Fruit fly (Drosophila melanogaster) whole organism, prepupa: ENCODE results near the gene Phlpp.

Experiments
- Blimp-1 ChIP-seq: fragments of 200-800 bp; sonication (Bioruptor generic); optimal IDR thresholded peaks from 3 replicates; lab custom pipeline; 2017; ENCODE audit warnings: missing biosample characterization, missing genetic modification characterization, mild to moderate bottlenecking, moderate library complexity, missing genetic modification reagents
- CG10631 ChIP-seq: fragments of 200-800 bp; sonication (Bioruptor generic); optimal IDR thresholded peaks from 2 replicates; lab custom pipeline; 2016; ENCODE audit warnings: missing biosample characterization, missing genetic modification characterization
- CG10669 ChIP-seq: fragments of 200-800 bp; sonication (Bioruptor generic); optimal IDR thresholded peaks from 3 replicates; lab custom pipeline; 2018; ENCODE audit warnings: missing biosample characterization, mild to moderate bottlenecking, missing genetic modification characterization, moderate library complexity
- CG11294 ChIP-seq: fragments of 200-800 bp; sonication (Bioruptor generic); IDR thresholded peaks from 2 replicates; pipeline ENCODE4 v1.3.6; 2022; ENCODE audit warnings: missing biosample characterization, missing genetic modification characterization
- CG15336 ChIP-seq: fragments of 200-800 bp; sonication (Bioruptor generic); IDR thresholded peaks from 2 replicates; pipeline ENCODE4 v1.3.6; 2022; ENCODE audit warnings: missing biosample characterization, missing genetic modification characterization
- CG1621 ChIP-seq: fragments of 200-800 bp; sonication (Bioruptor generic); optimal IDR thresholded peaks from 3 replicates; lab custom pipeline; 2018; ENCODE audit warnings: missing biosample characterization, mild to moderate bottlenecking, missing genetic modification characterization
- CG31627 ChIP-seq: fragments of 200-800 bp; sonication (Bioruptor generic); optimal IDR thresholded peaks from 3 replicates; lab custom pipeline; 2016; ENCODE audit warnings: missing biosample characterization, missing genetic modification characterization
- CG34406 ChIP-seq: fragments of 200-800 bp; sonication (Bioruptor generic); optimal IDR thresholded peaks from 3 replicates; lab custom pipeline; 2016; ENCODE audit warnings: missing biosample characterization, missing genetic modification characterization
- CG6163 ChIP-seq: fragments of 200-800 bp; sonication (Bioruptor generic); IDR thresholded peaks from 3 replicates; pipeline ENCODE4 v1.3.6; 2022; ENCODE audit warnings: missing biosample characterization, missing genetic modification characterization
- CG7368 ChIP-seq: fragments of 200-800 bp; sonication (Bioruptor generic); optimal IDR thresholded peaks from 3 replicates; lab custom pipeline; 2016; ENCODE audit warnings: missing biosample characterization, missing genetic modification characterization
- CG8119 ChIP-seq: fragments of 200-800 bp; sonication (Bioruptor generic); IDR thresholded peaks from 3 replicates; pipeline ENCODE4 v1.3.6; 2022; ENCODE audit warnings: missing biosample characterization, missing genetic modification characterization
- CG8319 ChIP-seq: fragments of 200-800 bp; sonication (Bioruptor generic); optimal IDR thresholded peaks from 3 replicates; lab custom pipeline; 2016; ENCODE audit warnings: missing biosample characterization, missing genetic modification characterization
- CG8632 ChIP-seq: fragments of 200-800 bp; sonication (Bioruptor generic); optimal IDR thresholded peaks from 3 replicates; lab custom pipeline; 2016; ENCODE audit warnings: missing biosample characterization, missing genetic modification characterization
- CG9139 ChIP-seq: fragments of 200-800 bp; sonication (Bioruptor generic); optimal IDR thresholded peaks from 3 replicates; lab custom pipeline; 2017; ENCODE audit warnings: missing biosample characterization, mild to moderate bottlenecking, missing genetic modification characterization
- Eip78C ChIP-seq: fragments of 200-800 bp; sonication (Bioruptor generic); peaks from one replicate; lab custom pipeline; 2016; ENCODE audit warnings: missing biosample characterization, missing genetic modification characterization
- Eip93F ChIP-seq: fragments of 200-800 bp; sonication (Bioruptor generic); optimal IDR thresholded peaks from 2 replicates; lab custom pipeline; 2016; ENCODE audit warnings: missing biosample characterization, mild to moderate bottlenecking, missing genetic modification characterization
- Ets21C ChIP-seq: fragments of 200-800 bp; sonication (Bioruptor generic); optimal IDR thresholded peaks from 3 replicates; lab custom pipeline; 2016; ENCODE audit warnings: missing biosample characterization, missing genetic modification characterization
- Ets96B ChIP-seq: fragments of 200-800 bp; optimal IDR thresholded peaks from 2 replicates; lab custom pipeline; 2019; ENCODE audit warnings: missing biosample characterization, mild to moderate bottlenecking, missing genetic modification characterization, moderate library complexity
- Gug ChIP-seq: fragments of 200-800 bp; sonication (Bioruptor generic); IDR thresholded peaks from 2 replicates; pipeline ENCODE4 v1.3.6; 2022; ENCODE audit warnings: missing biosample characterization, missing genetic modification characterization
- Hr38 ChIP-seq: sonication (Bioruptor generic); optimal IDR thresholded peaks from 2 replicates; lab custom pipeline; 2016; ENCODE audit warnings: missing biosample characterization, missing genetic modification characterization
- Hr4 ChIP-seq: fragments of 200-800 bp; sonication (Bioruptor generic); optimal IDR thresholded peaks from 3 replicates; lab custom pipeline; 2016; ENCODE audit warnings: missing biosample characterization, missing genetic modification characterization
- Lpt ChIP-seq: fragments of 200-800 bp; sonication (Bioruptor generic); optimal IDR thresholded peaks from 3 replicates; lab custom pipeline; 2016; ENCODE audit warnings: missing biosample characterization, missing genetic modification characterization
- Met ChIP-seq: fragments of 200-800 bp; sonication (Bioruptor generic); optimal IDR thresholded peaks from 3 replicates; lab custom pipeline; 2016; ENCODE audit warnings: missing biosample characterization, missing genetic modification characterization
- Smox ChIP-seq: fragments of 200-800 bp; sonication (Bioruptor generic); optimal IDR thresholded peaks from 3 replicates; lab custom pipeline; 2016; ENCODE audit warnings: missing biosample characterization, missing genetic modification characterization
- Sox14 ChIP-seq: fragments of 200-800 bp; sonication (Bioruptor generic); optimal IDR thresholded peaks from 3 replicates; lab custom pipeline; 2016; ENCODE audit warnings: missing biosample characterization, missing genetic modification characterization
- acj6 ChIP-seq: fragments of 200-800 bp; sonication (Bioruptor generic); optimal IDR thresholded peaks from 3 replicates; lab custom pipeline; 2016; ENCODE audit warnings: missing biosample characterization, missing genetic modification characterization
- esn ChIP-seq: fragments of 200-800 bp; sonication (Bioruptor generic); optimal IDR thresholded peaks from 2 replicates; lab custom pipeline; 2016; ENCODE audit warnings: missing biosample characterization, mild to moderate bottlenecking, missing genetic modification characterization, moderate library complexity
- fd59A ChIP-seq: fragments of 200-800 bp; sonication (Bioruptor generic); optimal IDR thresholded peaks from 2 replicates; lab custom pipeline; 2017; ENCODE audit warnings: missing biosample characterization, mild to moderate bottlenecking, missing genetic modification characterization, missing genetic modification reagents
- fkh ChIP-seq: fragments of 200-800 bp; sonication (Bioruptor generic); optimal IDR thresholded peaks from 3 replicates; lab custom pipeline; 2017; ENCODE audit warnings: missing biosample characterization, mild to moderate bottlenecking, missing genetic modification characterization, moderate library complexity
- lz ChIP-seq: fragments of 200-800 bp; sonication (Bioruptor generic); optimal IDR thresholded peaks from 3 replicates; lab custom pipeline; 2016; ENCODE audit warnings: missing biosample characterization, missing genetic modification characterization
- spab ChIP-seq: fragments of 200-800 bp; sonication (Bioruptor generic); optimal IDR thresholded peaks from 2 replicates; lab custom pipeline; 2017; ENCODE audit warnings: missing biosample characterization, mild to moderate bottlenecking, missing genetic modification characterization, missing genetic modification reagents
- svp ChIP-seq: fragments of 200-800 bp; sonication (Bioruptor generic); peaks from one replicate; lab custom pipeline; 2016; ENCODE audit warnings: missing biosample characterization, missing genetic modification characterization
- topi ChIP-seq: fragments of 200-800 bp; sonication (Bioruptor generic); optimal IDR thresholded peaks from 3 replicates; lab custom pipeline; 2016; ENCODE audit warnings: missing biosample characterization, missing genetic modification characterization
- vri ChIP-seq: fragments of 200-800 bp; sonication (Bioruptor generic); optimal IDR thresholded peaks from 3 replicates; lab custom pipeline; 2016; ENCODE audit warnings: missing biosample characterization, mild to moderate bottlenecking, missing genetic modification characterization

Phlpp gene

DNA sequence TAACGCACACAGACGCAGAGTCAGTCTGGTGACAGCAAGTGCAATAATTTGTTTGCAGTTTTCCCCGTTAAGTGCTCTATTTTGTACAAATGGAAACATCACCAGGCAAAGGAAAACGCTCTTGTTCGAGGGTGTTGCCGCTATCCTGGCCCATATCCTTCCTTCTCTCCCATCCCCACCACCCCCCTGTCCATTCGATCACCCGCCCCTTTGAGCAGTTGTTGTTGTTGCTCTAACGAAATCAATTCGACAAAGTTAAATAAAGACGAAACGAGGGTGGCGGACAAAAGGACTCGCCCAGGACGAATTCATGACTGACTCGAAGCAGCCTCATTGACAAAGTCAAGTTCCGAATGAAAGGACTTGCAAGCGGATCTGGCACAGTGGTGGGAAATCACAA, 30.5 kb downstream of the Phlpp start:
- no peak for TF ChIP-seq Eip93F
- no peak for TF ChIP-seq CG8119 (GFP tag; lab: Robert Waterston, UW)
- TF ChIP-seq Sox14 (GFP tag; lab: Kevin White, UChicago) = no peak
- TF ChIP-seq Hr4 (GFP tag; lab: Kevin White, UChicago) = no peak

DNA sequence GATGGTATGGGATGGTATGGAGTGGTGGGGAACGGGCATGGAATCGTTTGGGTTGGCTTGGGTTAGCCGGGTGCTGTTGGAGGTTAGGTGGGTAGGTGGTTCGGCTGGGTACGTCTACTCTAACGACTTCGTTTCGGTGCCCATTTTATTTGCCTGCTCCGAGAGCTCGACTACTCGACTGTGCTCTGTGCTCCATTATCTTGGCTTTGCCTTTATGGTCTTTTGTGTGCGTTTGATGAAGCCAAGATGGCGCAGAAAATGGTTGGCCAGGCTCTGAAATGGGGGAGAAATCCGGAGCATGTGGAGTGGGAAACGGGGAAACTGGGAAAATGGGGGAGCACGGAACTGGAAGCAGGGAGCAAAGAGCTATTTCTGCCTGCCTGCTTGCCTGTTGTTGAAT, 34.9 kb downstream of the Phlpp start:
- TF ChIP-seq Ets96B (no peak), CG34406 (GFP tag; lab: Kevin White, UChicago) (no peak), spab (no peak), Smox (GFP tag; lab: Kevin White, UChicago) (no peak), vri (GFP tag; lab: Kevin White, UChicago) (no peak), Hr38 (GFP tag; lab: Kevin White, UChicago) (no peak), Met (GFP tag; lab: Kevin White, UChicago) (no peak), CG11294 (GFP tag; lab: Robert Waterston, UW) (no peak), CG1621 (tag; lab: Kevin White, UChicago) (no peak), lz (GFP tag; lab: Kevin White, UChicago) (no peak)

DNA sequence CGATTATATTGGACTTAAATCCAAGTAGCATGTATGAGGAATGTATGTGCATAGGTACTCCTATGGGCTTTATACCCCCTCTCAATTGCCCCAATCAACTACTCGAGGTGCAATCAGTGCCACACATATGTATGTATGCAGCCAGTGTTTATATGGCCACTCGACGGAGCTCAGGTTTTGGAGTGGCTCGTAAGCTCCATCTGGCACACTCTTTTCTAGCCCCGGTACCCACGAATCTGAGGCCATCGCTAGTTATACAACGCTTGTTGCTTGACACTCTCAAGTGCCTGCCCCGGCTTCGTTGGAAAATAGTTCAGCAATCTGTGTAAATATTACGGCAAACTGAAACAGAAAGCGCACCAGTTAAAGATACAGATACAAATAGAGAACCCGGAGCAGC, 37.4 kb downstream of the Phlpp start:
- TF ChIP-seq fkh (GFP tag; lab: Kevin White, UChicago) (peak; percentile 74), Eip78C (GFP tag; lab: Kevin White, UChicago) (peak; percentile 33), Gug (peak; percentile 41; the same call in 1 of the 2 replicates), esn (GFP tag; lab: Kevin White, UChicago) (no peak)
- TF ChIP-seq, all 60 proteins: peak for 3

DNA sequence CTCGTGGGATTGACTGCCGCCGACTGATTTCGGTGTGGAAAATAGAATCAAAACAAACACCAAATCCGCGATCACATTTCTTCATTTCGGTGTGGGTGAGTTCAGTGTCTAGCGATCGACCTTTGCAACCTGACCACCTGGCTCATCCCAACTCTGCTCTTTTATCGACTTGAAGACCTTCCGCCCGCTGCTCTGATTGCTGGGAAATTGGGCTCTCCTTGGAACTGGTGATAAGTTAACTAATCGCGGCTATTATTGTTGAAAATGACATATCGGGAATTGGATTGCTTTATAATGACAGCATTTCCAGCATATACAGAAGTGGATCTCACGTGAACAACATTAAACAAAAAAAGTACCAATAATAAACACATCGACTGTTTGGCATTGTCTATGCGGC, 38.4 kb downstream of the Phlpp start:
- TF ChIP-seq CG8632 (GFP tag; lab: Kevin White, UChicago) (no peak), CG8319 (GFP tag; lab: Kevin White, UChicago) (no peak), CG1621 (tag; lab: Kevin White, UChicago) (no peak), CG9139 (GFP tag; lab: Kevin White, UChicago) (no peak), CG6163 (no peak), Blimp-1 (GFP tag; lab: Kevin White, UChicago) (no peak), esn (GFP tag; lab: Kevin White, UChicago) (no peak), CG34406 (GFP tag; lab: Kevin White, UChicago) (no peak), CG31627 (GFP tag; lab: Kevin White, UChicago) (no peak), Eip93F (no peak), CG15336 (GFP tag; lab: Robert Waterston, UW) (no peak), fd59A (GFP tag; lab: Kevin White, UChicago) (no peak), CG10631 (no peak), Ets21C (GFP tag; lab: Kevin White, UChicago) (no peak), Lpt (GFP tag; lab: Kevin White, UChicago) (no peak), CG10669 (GFP tag; lab: Kevin White, UChicago) (no peak), CG7368 (GFP tag; lab: Kevin White, UChicago) (no peak), acj6 (GFP tag; lab: Kevin White, UChicago) (no peak), Smox (GFP tag; lab: Kevin White, UChicago) (no peak), svp (GFP tag; lab: Kevin White, UChicago) (no peak)
- TF ChIP-seq, all 60 proteins: peak for 0

- no peak for TF ChIP-seq Lpt (GFP tag; lab: Kevin White, UChicago)
- no peak for TF ChIP-seq topi (GFP tag; lab: Kevin White, UChicago)
- TF ChIP-seq fkh (GFP tag; lab: Kevin White, UChicago) = peak; percentile 39
- no peak for TF ChIP-seq CG10631
- TF ChIP-seq Sox14 (GFP tag; lab: Kevin White, UChicago) = no peak
- no peak for TF ChIP-seq Eip93F
Measured at dm6 chr2L:19098668-19099067, 39.7 kb downstream of the Phlpp start.
